Worm (Caenorhabditis elegans) whole organism, L4 larva: ENCODE results near the gene srw-51.

ENCODE experiments used
- Y5F2A.4 ChIP-seq: fragments of 200-800 bp; sonication (Bioruptor generic); optimal IDR thresholded peaks from 2 replicates; lab custom pipeline; 2018; ENCODE audit warnings: mild to moderate bottlenecking, missing genetic modification characterization, missing compliant biosample characterization
- jun-1 ChIP-seq: fragments of 150-350 bp; optimal IDR thresholded peaks from 2 replicates; lab custom pipeline; 2014; ENCODE audit warnings: missing biosample characterization, missing genetic modification reagents, missing genetic modification characterization
- mdl-1 ChIP-seq, 2 experiments: fragments of 150-350 bp in 1 of 2; sonication (generic microtip) in 1 of 2; optimal IDR thresholded peaks; 2 replicates each; lab custom pipeline; 2014 to 2017; ENCODE audit warnings: missing biosample characterization in 2 of 2, missing genetic modification characterization in 2 of 2
- nhr-111 ChIP-seq: fragments of 200-800 bp; sonication (Bioruptor generic); optimal IDR thresholded peaks from 2 replicates; lab custom pipeline; 2018; ENCODE audit warnings: mild to moderate bottlenecking, missing genetic modification characterization, missing compliant biosample characterization
- pha-4 ChIP-seq, 2 experiments: fragments of 150-350 bp in 1 of 2; fragments of 200-800 bp in 1 of 2; sonication (Bioruptor generic) in 1 of 2; IDR thresholded peaks in 1 of 2; optimal IDR thresholded peaks in 1 of 2; 2 replicates each; pipeline versions ENCODE4 v1.3.6 to Lab custom; 2014 to 2022; ENCODE audit warnings: missing genetic modification characterization in 2 of 2, missing genetic modification reagents in 2 of 2, missing biosample characterization in 1 of 2, missing compliant biosample characterization in 1 of 2
- snpc-4 ChIP-seq: fragments of 150-350 bp; optimal IDR thresholded peaks from 2 replicates; lab custom pipeline; 2014; ENCODE audit warnings: missing biosample characterization, missing genetic modification characterization
- unc-39 ChIP-seq: sonication (generic microtip); optimal IDR thresholded peaks from 2 replicates; lab custom pipeline; 2017; ENCODE audit warnings: missing biosample characterization, missing genetic modification characterization

DNA sequence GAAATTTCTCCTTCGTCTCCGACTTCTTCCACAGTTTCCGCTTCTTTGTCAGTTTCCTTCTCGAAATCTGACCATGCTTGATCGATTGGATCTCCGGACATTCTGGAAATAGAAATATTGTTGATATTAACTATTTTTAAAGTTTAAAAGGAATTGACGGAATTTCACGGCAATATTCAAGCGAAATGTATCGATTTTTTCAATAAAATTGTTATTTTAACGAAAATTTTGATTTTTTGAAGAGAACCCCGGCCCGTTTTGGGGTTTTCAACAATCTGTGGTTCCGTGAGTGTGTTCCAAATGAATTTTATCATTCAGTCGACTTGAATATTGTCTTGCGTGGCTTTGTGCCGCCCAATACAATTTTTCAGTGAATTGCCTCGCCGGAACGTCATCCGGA, 13.6 kb downstream of the srw-51 start, which contains the start of gene F40D4.13:
- TF ChIP-seq mdl-1 (tag; optimal IDR thresholded peaks at IDR 0.05; lab: Kevin White, UChicago), result no peak
- TF ChIP-seq nhr-111 (GFP tag; lab: Kevin White, UChicago), result no peak
- no peak for TF ChIP-seq unc-39 (tag; lab: Kevin White, UChicago)
- no peak for TF ChIP-seq jun-1 (tag; lab: Kevin White, UChicago)
- no peak for TF ChIP-seq snpc-4 (tag; lab: Kevin White, UChicago)
- TF ChIP-seq Y5F2A.4 (GFP tag; lab: Kevin White, UChicago), result no peak
- TF ChIP-seq pha-4 (GFP tag; IDR thresholded peaks at IDR 0.05; lab: Robert Waterston, UW), result no peak
- no peak for TF ChIP-seq pha-4 (tag; optimal IDR thresholded peaks at IDR 0.05; lab: Kevin White, UChicago)
